Worm (Caenorhabditis elegans): ENCODE data around the gene vps-35.

- no peak for TF ChIP-seq elt-3 (tag; optimal IDR thresholded peaks at IDR 0.05)
- TF ChIP-seq elt-1 (tag; optimal IDR thresholded peaks at IDR 0.05): peak; percentile 34
- TF ChIP-seq jun-1 (tag; optimal IDR thresholded peaks at IDR 0.05): no peak
- no peak for TF ChIP-seq sea-2 (GFP tag; optimal IDR thresholded peaks at IDR 0.05)
- TF ChIP-seq ceh-82 (tag; optimal IDR thresholded peaks at IDR 0.05): no peak
Observed at ce11 chrII:5931109-5931508, 23.5 kb downstream of the vps-35 start.

Measured in whole organism, L3 larva.